Worm (Caenorhabditis elegans) whole organism, L1 larva: Measurements from ENCODE around the gene wip-1.
A peak's percentile ranks its signal among the peaks of the same experiment; 100 is the strongest.

Experiments used
- ces-1 ChIP-seq: fragments of 150-350 bp; optimal IDR thresholded peaks from 2 replicates; lab custom pipeline; 2014; ENCODE audit warnings: missing biosample characterization, missing genetic modification reagents, missing genetic modification characterization
- efl-1 ChIP-seq, 4 experiments: fragments of 150-350 bp; optimal IDR thresholded peaks in 3 of 4; peaks in 1 of 4; 1 replicate in 1 of 4; 2 replicates in 3 of 4; lab custom pipeline; 2014; ENCODE audit warnings: missing biosample characterization in 2 of 4, missing genetic modification characterization in 2 of 4, missing genetic modification reagents in 2 of 4
- lsy-2 ChIP-seq, 2 experiments: fragments of 150-350 bp; optimal IDR thresholded peaks; 2 replicates each; lab custom pipeline; 2014; ENCODE audit warnings: missing biosample characterization in 2 of 2, missing genetic modification characterization in 2 of 2
- snu-23 ChIP-seq: sonication (generic microtip); optimal IDR thresholded peaks from 2 replicates; lab custom pipeline; 2016; ENCODE audit warnings: missing genetic modification characterization, missing compliant biosample characterization
- sptf-1 ChIP-seq: fragments of 150-350 bp; optimal IDR thresholded peaks from 2 replicates; lab custom pipeline; 2014; ENCODE audit warnings: missing biosample characterization, missing genetic modification characterization
- tbx-2 ChIP-seq: sonication (generic microtip); optimal IDR thresholded peaks from 2 replicates; lab custom pipeline; 2016; ENCODE audit warnings: missing genetic modification characterization, missing compliant biosample characterization
- zag-1 ChIP-seq: fragments of 150-350 bp; optimal IDR thresholded peaks from 2 replicates; lab custom pipeline; 2014; ENCODE audit warnings: missing biosample characterization, missing genetic modification characterization

DNA sequence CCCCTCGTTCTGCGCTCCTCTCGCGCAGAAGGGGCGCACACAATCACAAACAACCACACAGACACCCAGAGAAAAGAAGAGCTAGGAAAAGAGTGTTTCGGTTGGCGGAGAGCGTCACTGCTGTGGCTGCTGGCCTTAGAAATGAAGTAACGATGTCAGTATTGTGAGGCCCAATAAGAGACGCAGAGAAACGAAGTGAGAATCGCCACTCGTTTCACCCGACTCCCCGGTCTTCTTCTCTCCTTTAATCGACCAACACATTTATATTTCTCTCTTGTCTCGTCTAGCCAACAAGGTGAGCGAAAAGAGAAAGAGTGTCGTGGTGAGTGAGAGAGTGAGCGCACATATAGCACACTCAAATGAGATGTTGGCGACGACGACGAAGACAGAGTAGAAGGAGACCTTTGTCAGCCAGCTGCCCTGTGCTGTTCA is 4.5 kb upstream of the wip-1 start:
- TF ChIP-seq lsy-2 (tag; optimal IDR thresholded peaks at IDR 0.05; lab: Kevin White, UChicago) (peak; percentile 83 to 91), snu-23 (GFP tag; lab: Kevin White, UChicago) (peak; percentile 96), sptf-1 (tag; lab: Kevin White, UChicago) (no peak), tbx-2 (peak; percentile 96), efl-1 (optimal IDR thresholded peaks at IDR 0.05; lab: Kevin White, UChicago) (peak; percentile 81 to 82), efl-1 (GFP tag; optimal IDR thresholded peaks at IDR 0.05 in 1 of 2; lab: Kevin White, UChicago) (peak; percentile 54 to 95), zag-1 (tag; lab: Kevin White, UChicago) (peak; percentile 77), ces-1 (no peak)
